Fruit fly (Drosophila melanogaster) whole organism, embryonic: ENCODE results near the gene simj.

Experiments used
- Bgb ChIP-seq: fragments of 200-800 bp; sonication (Bioruptor generic); IDR thresholded peaks from 2 replicates; pipeline ENCODE4 v1.3.6; 2022; ENCODE audit warnings: missing biosample characterization, missing genetic modification characterization; ENCODE audit not compliant: partially characterized antibody
- CG10654 ChIP-seq: fragments of 200-800 bp; sonication (Bioruptor generic); optimal IDR thresholded peaks from 2 replicates; lab custom pipeline; 2016; ENCODE audit warnings: missing biosample characterization, missing genetic modification characterization
- CG11093 ChIP-seq: fragments of 200-800 bp; sonication (Bioruptor generic); IDR thresholded peaks from 3 replicates; pipeline ENCODE4 v1.3.6; 2022; ENCODE audit warnings: missing biosample characterization, missing genetic modification characterization
- CG12659 ChIP-seq: fragments of 200-800 bp; sonication (Bioruptor generic); optimal IDR thresholded peaks from 3 replicates; lab custom pipeline; 2017; ENCODE audit warnings: mild to moderate bottlenecking, missing biosample characterization, missing genetic modification reagents, missing genetic modification characterization
- CG16813 ChIP-seq: fragments of 200-800 bp; sonication (Bioruptor generic); IDR thresholded peaks from 3 replicates; pipeline ENCODE4 v1.3.6; 2022; ENCODE audit warnings: missing biosample characterization, missing genetic modification characterization; ENCODE audit not compliant: partially characterized antibody
- CG17361 ChIP-seq: fragments of 200-800 bp; sonication (Bioruptor generic); IDR thresholded peaks from 3 replicates; pipeline ENCODE4 v1.3.6; 2022; ENCODE audit warnings: missing biosample characterization, missing genetic modification characterization
- CG30431 ChIP-seq: fragments of 200-800 bp; sonication (Bioruptor generic); optimal IDR thresholded peaks from 2 replicates; lab custom pipeline; 2017; ENCODE audit warnings: missing biosample characterization, missing genetic modification characterization
- CG3065 ChIP-seq: fragments of 200-800 bp; sonication (Bioruptor generic); optimal IDR thresholded peaks from 2 replicates; lab custom pipeline; 2016; ENCODE audit warnings: missing biosample characterization, missing genetic modification characterization
- CG43689 ChIP-seq: fragments of 200-800 bp; sonication (Bioruptor generic); IDR thresholded peaks from 2 replicates; pipeline ENCODE4 v1.3.6; 2022; ENCODE audit warnings: missing biosample characterization, missing genetic modification characterization
- CG7271 ChIP-seq: fragments of 200-800 bp; sonication (Bioruptor generic); optimal IDR thresholded peaks from 2 replicates; lab custom pipeline; 2018; ENCODE audit warnings: missing biosample characterization, mild to moderate bottlenecking, missing genetic modification characterization, moderate library complexity
- CG7987 ChIP-seq: fragments of 200-800 bp; sonication (Bioruptor generic); optimal IDR thresholded peaks from 2 replicates; lab custom pipeline; 2018; ENCODE audit warnings: missing biosample characterization, mild to moderate bottlenecking, missing genetic modification characterization, moderate library complexity
- CG9437 ChIP-seq: fragments of 200-800 bp; sonication (Bioruptor generic); optimal IDR thresholded peaks from 2 replicates; lab custom pipeline; 2018; ENCODE audit warnings: missing biosample characterization, mild to moderate bottlenecking, missing genetic modification characterization
- Ets65A ChIP-seq: fragments of 200-800 bp; sonication (Bioruptor generic); peaks from one replicate; lab custom pipeline; 2016; ENCODE audit warnings: missing biosample characterization, missing genetic modification characterization
- Med ChIP-seq: fragments of 200-800 bp; sonication (Bioruptor generic); peaks from one replicate; lab custom pipeline; 2016; ENCODE audit warnings: missing biosample characterization, missing genetic modification characterization, mild to moderate bottlenecking, inconsistent platforms, moderate library complexity
- Myb ChIP-seq: fragments of 200-800 bp; sonication (Bioruptor generic); optimal IDR thresholded peaks from 2 replicates; lab custom pipeline; 2016; ENCODE audit warnings: missing biosample characterization, missing genetic modification characterization
- Nf-YA ChIP-seq: fragments of 200-800 bp; sonication (Bioruptor generic); IDR thresholded peaks from 2 replicates; pipeline ENCODE4 v1.3.6; 2022; ENCODE audit warnings: missing biosample characterization, missing genetic modification characterization
- Sry-δ ChIP-seq: fragments of 200-800 bp; sonication (Bioruptor generic); optimal IDR thresholded peaks from 2 replicates; lab custom pipeline; 2016; ENCODE audit warnings: missing biosample characterization, missing genetic modification characterization
- Tbp ChIP-seq: fragments of >200 bp; optimal IDR thresholded peaks from 2 replicates; lab custom pipeline; 2018; ENCODE audit warnings: missing biosample characterization, missing genetic modification characterization
- Trl ChIP-seq, 3 experiments: fragments of >200 bp in 2 of 3; fragments of 200-800 bp in 1 of 3; sonication (Bioruptor generic) in 1 of 3; optimal IDR thresholded peaks; 2 replicates in 1 of 3; 3 replicates in 2 of 3; lab custom pipeline; 2016 to 2017; ENCODE audit warnings: missing biosample characterization in 1 of 3, missing genetic modification characterization in 1 of 3
- ac ChIP-seq: fragments of 200-800 bp; sonication (Bioruptor generic); optimal IDR thresholded peaks from 3 replicates; lab custom pipeline; 2017; ENCODE audit warnings: missing biosample characterization, mild to moderate bottlenecking, missing genetic modification characterization
- bab2 ChIP-seq: fragments of 200-800 bp; sonication (Bioruptor generic); optimal IDR thresholded peaks from 2 replicates; lab custom pipeline; 2016; ENCODE audit warnings: missing biosample characterization, missing genetic modification characterization
- cg ChIP-seq: fragments of 200-800 bp; sonication (Bioruptor generic); optimal IDR thresholded peaks from 3 replicates; lab custom pipeline; 2019; ENCODE audit warnings: missing biosample characterization, mild to moderate bottlenecking, missing genetic modification characterization, moderate library complexity
- chinmo ChIP-seq: fragments of 200-800 bp; sonication (Bioruptor generic); IDR thresholded peaks from 4 replicates; pipeline ENCODE4 v1.3.6; 2022; ENCODE audit warnings: missing biosample characterization, missing genetic modification characterization; ENCODE audit not compliant: partially characterized antibody
- crol ChIP-seq: fragments of 200-800 bp; sonication (Bioruptor generic); IDR thresholded peaks from 2 replicates; pipeline ENCODE4 v1.3.6; 2022; ENCODE audit warnings: missing biosample characterization, missing genetic modification characterization
- cwo ChIP-seq: fragments of 200-800 bp; sonication (Bioruptor generic); optimal IDR thresholded peaks from 3 replicates; lab custom pipeline; 2017; ENCODE audit warnings: missing biosample characterization, missing genetic modification characterization, mild to moderate bottlenecking, moderate library complexity, missing genetic modification reagents
- da ChIP-seq: fragments of 200-800 bp; sonication (Bioruptor generic); optimal IDR thresholded peaks from 2 replicates; lab custom pipeline; 2016; ENCODE audit warnings: missing biosample characterization, missing genetic modification characterization
- gsb-n ChIP-seq: fragments of 200-800 bp; sonication (Bioruptor generic); optimal IDR thresholded peaks from 3 replicates; lab custom pipeline; 2018; ENCODE audit warnings: missing biosample characterization, mild to moderate bottlenecking, missing genetic modification characterization
- nau ChIP-seq: fragments of 200-800 bp; sonication (Bioruptor generic); optimal IDR thresholded peaks from 3 replicates; lab custom pipeline; 2017; ENCODE audit warnings: missing biosample characterization, mild to moderate bottlenecking, missing genetic modification characterization, missing genetic modification reagents
- ranshi ChIP-seq: fragments of 200-800 bp; sonication (Bioruptor generic); IDR thresholded peaks from 2 replicates; pipeline ENCODE4 v1.3.6; 2022; ENCODE audit warnings: missing biosample characterization, missing genetic modification characterization
- ro ChIP-seq: fragments of 200-800 bp; sonication (Bioruptor generic); IDR thresholded peaks from 2 replicates; pipeline ENCODE4 v1.3.6; 2022; ENCODE audit warnings: missing biosample characterization, missing genetic modification characterization
- sens ChIP-seq: fragments of 200-800 bp; sonication (Bioruptor generic); peaks from one replicate; lab custom pipeline; 2016; ENCODE audit warnings: missing biosample characterization, missing genetic modification characterization
- sna ChIP-seq: fragments of 200-800 bp; sonication (Bioruptor generic); IDR thresholded peaks from 2 replicates; pipeline ENCODE4 v1.3.6; 2022; ENCODE audit warnings: missing biosample characterization, missing genetic modification characterization; ENCODE audit not compliant: partially characterized antibody
- so ChIP-seq: fragments of 200-800 bp; sonication (Bioruptor generic); IDR thresholded peaks from 3 replicates; pipeline ENCODE4 v1.3.6; 2022; ENCODE audit warnings: missing biosample characterization, missing genetic modification characterization
- sug ChIP-seq: fragments of 200-800 bp; optimal IDR thresholded peaks from 2 replicates; lab custom pipeline; 2019; ENCODE audit warnings: missing biosample characterization, mild to moderate bottlenecking, missing genetic modification characterization, moderate library complexity
- zfh1 ChIP-seq: fragments of 200-800 bp; sonication (Bioruptor generic); IDR thresholded peaks from 3 replicates; pipeline ENCODE4 v1.3.6; 2022; ENCODE audit warnings: missing biosample characterization, missing genetic modification characterization
- zfh2 ChIP-seq: fragments of 200-800 bp; sonication (Bioruptor generic); optimal IDR thresholded peaks from 2 replicates; lab custom pipeline; 2016; ENCODE audit warnings: missing biosample characterization, missing genetic modification characterization

Gene simj

dm6 chr3L:10657311-10657710, 7.2 kb upstream of the simj start:
- TF ChIP-seq sna, result no peak
- no peak for TF ChIP-seq CG11093 (GFP tag; lab: Robert Waterston, UW)
- TF ChIP-seq CG43689 (GFP tag; lab: Robert Waterston, UW), result 0 out of 2 replicates have a peak, but pooled peaks have one; percentile 9
- TF ChIP-seq Ets65A, result peak; percentile 80
- TF ChIP-seq crol, result peak; percentile 11; the same call in 1 of the 2 replicates
- TF ChIP-seq Bgb (GFP tag; lab: Robert Waterston, UW), result 0 out of 2 replicates have a peak, but pooled peaks have one; percentile 14

DNA sequence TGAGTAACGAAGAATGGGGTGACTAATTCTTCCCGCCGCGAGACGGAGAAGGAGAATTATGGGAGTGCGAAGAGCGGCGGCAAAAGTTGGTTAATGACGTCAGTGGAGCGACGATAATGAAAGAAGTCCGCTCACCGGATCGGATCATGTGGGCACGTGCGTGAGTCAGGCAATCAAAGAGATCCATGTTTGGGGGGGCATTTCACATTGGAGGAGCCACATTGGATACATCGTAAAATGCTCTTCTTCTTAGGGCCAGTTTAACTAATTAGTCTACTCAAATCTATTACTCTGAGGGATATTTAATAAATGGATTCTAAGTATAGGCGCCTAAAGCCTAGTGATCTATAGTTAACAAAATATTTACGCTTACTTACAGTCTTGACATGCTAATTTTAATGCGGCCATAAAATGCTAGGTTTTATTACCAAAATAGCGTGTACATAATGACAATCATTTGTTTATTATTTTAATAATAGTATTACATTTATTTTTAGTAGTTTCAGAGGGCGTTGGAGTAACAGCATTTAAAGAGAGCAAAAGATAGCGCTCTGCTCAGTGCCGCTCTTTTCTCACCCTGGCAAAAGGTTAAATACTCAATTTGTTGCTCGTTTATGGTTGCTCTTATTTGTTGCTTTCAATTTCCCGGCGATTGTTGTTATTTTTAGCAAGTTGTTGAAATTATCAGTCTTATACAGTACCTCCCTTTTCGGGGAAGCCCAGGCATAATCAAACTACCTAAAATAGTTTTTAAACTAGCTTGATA, 6.0 kb upstream of the simj start:
- TF ChIP-seq ro (GFP tag; lab: Robert Waterston, UW), result no peak
- TF ChIP-seq chinmo (GFP tag; lab: Robert Waterston, UW), result 0 out of 4 replicates have a peak, but pooled peaks have one; percentile 43
- no peak for TF ChIP-seq Tbp
- no peak for TF ChIP-seq zfh2 (GFP tag; lab: Kevin White, UChicago)
- TF ChIP-seq sug (tag; lab: Kevin White, UChicago), result peak; percentile 21
- TF ChIP-seq Trl (optimal IDR thresholded peaks at IDR 0.05; lab: Kevin White, UChicago), result peak; percentile 56 to 73
- TF ChIP-seq Trl (GFP tag; optimal IDR thresholded peaks at IDR 0.05; lab: Kevin White, UChicago), result no peak
- TF ChIP-seq cwo (GFP tag; lab: Kevin White, UChicago), result peak; percentile 68
- no peak for TF ChIP-seq zfh1 (GFP tag; lab: Robert Waterston, UW)

DNA sequence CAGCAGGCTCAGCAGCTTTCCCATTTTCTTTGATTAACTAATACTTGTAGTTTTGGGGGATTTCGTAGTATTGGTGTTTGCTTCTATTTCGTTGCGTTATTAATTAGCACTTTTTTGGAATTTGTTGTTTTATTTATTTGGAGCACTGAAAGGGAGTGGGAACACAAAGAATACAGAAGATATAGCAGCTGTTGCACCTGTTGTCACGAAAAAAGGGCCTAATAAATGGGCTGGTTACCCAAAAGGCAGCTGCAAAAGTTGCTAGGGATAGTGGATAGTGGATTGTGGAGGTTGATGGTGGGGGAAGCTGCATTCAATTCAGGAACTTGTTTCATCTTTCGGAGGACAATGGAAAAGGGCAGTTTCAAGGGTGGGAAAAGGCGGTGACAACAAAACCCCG, 5.0 kb upstream of the simj start:
- TF ChIP-seq CG12659 (GFP tag; lab: Kevin White, UChicago), result no peak
- TF ChIP-seq cg (GFP tag; lab: Kevin White, UChicago), result peak; percentile 11
- TF ChIP-seq CG7987 (GFP tag; lab: Kevin White, UChicago), result no peak
- TF ChIP-seq so (GFP tag; lab: Robert Waterston, UW), result no peak
- TF ChIP-seq gsb-n, result no peak
- TF ChIP-seq Med, result peak; percentile 29
- no peak for TF ChIP-seq CG10654
- no peak for TF ChIP-seq bab2
- TF ChIP-seq sens (GFP tag; lab: Kevin White, UChicago), result peak; percentile 19
- no peak for TF ChIP-seq CG30431 (GFP tag; lab: Kevin White, UChicago)
- TF ChIP-seq zfh1 (GFP tag; lab: Robert Waterston, UW), result peak; percentile 5; the same call in 1 of the 3 replicates
- no peak for TF ChIP-seq Myb (GFP tag; lab: Kevin White, UChicago)
- TF ChIP-seq Sry-δ (GFP tag; lab: Kevin White, UChicago), result no peak
- peak; percentile 57 for TF ChIP-seq nau (GFP tag; lab: Kevin White, UChicago)
- TF ChIP-seq CG7271 (tag; lab: Kevin White, UChicago), result no peak
- TF ChIP-seq da, result peak; percentile 1
- peak; percentile 91 for TF ChIP-seq ac (GFP tag; lab: Kevin White, UChicago)
- 0 out of 3 replicates have a peak, but pooled peaks have one; percentile 7 for TF ChIP-seq CG17361
- TF ChIP-seq Nf-YA (GFP tag; lab: Robert Waterston, UW), result 0 out of 2 replicates have a peak, but pooled peaks have one; percentile 11
- 0 out of 2 replicates have a peak, but pooled peaks have one; percentile 10 for TF ChIP-seq ranshi (GFP tag; lab: Robert Waterston, UW)
- TF ChIP-seq CG9437 (GFP tag; lab: Kevin White, UChicago), result no peak
- no peak for TF ChIP-seq CG16813 (GFP tag; lab: Robert Waterston, UW)
- TF ChIP-seq CG3065 (GFP tag; lab: Kevin White, UChicago), result no peak
- TF ChIP-seq, all 482 proteins: peak for 10
